Fruit fly (Drosophila melanogaster): ENCODE measurements around the gene Atx-1.

Atx-1 gene

DNA sequence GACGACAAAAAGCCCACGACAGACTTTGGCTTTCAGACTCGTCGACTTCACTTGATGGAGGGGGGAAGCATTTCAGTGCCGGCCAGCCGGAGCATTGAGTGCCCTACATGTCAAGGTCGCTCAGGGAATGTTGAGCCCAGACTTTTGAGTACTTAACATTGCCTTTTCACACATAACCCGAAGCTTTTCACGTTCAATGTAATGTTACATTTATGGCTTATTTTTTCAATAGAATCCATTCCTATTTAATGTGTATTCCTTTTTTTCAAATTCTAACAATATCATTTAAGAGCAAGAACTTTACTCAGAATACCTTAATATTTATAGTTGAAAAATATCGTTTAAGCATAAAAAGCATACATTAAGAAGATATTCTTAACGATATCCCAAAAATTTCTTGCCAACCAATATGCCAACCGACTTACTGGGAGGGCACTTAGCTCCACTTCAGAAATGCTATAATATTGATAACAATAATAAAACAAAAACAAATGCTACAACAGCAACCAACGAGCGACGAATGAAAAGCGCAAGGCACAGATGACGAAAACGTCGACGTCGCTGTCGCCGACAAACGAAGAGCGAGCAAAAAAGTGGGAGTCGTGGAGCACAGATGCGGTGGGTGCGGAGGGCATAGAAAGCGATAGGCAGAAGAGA lies 36.9 kb downstream of the Atx-1 start (continued):
- peak; percentile 88 for TF ChIP-seq CG6808 (GFP tag; optimal IDR thresholded peaks at IDR 0.05)
- peak; percentile 71 for TF ChIP-seq CG16779 (tag; optimal IDR thresholded peaks at IDR 0.05)
- peak; percentile 77 for TF ChIP-seq vri (GFP tag; optimal IDR thresholded peaks at IDR 0.05)
- peak; percentile 12 for TF ChIP-seq acj6 (GFP tag; optimal IDR thresholded peaks at IDR 0.05)
- TF ChIP-seq CG10631 (GFP tag; optimal IDR thresholded peaks at IDR 0.05), result peak; percentile 45
- peak; percentile 87 for TF ChIP-seq Hr4 (GFP tag; optimal IDR thresholded peaks at IDR 0.05)
- TF ChIP-seq Sox14 (GFP tag; optimal IDR thresholded peaks at IDR 0.05), result no peak
- peak; percentile 82 for TF ChIP-seq Met (GFP tag; optimal IDR thresholded peaks at IDR 0.05)
- TF ChIP-seq fd59A (GFP tag; optimal IDR thresholded peaks at IDR 0.05), result peak; percentile 9

DNA sequence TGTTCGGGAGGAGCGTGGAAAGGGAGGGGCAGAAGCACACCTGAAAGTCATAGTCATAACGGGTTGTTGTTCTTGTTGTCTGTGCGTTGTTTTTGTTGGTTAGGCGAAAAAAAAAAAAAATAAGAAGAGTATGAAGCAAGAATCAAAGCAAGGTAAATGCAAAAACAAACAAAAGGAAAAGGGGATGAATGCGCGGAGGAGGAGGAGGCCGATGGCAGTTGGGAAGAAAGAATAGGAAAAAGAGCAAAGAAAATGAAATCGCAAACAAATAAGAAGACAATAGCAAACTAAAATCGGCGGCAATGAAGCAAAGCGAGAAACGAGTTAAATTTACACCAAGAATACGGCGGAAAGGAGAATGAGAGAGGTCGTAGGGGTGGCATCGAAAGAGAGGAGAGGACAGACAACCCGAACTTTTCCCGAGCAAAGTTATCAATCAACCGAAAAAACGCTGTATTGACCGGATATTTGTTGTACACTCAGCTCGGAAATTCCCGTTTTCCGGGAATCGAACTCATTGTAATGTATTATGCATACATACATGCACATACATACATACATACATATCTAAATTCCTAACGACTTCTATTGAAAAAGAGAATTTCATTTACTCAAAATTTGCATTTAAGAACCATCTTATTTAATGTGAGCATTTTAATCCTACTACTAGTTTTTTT lies 37.5 kb downstream of the Atx-1 start:
- no peak for TF ChIP-seq lz (GFP tag; optimal IDR thresholded peaks at IDR 0.05)
- no peak for TF ChIP-seq fd85E (GFP tag; optimal IDR thresholded peaks at IDR 0.05)
- TF ChIP-seq Hr4 (GFP tag; optimal IDR thresholded peaks at IDR 0.05), result peak; percentile 46
- peak; percentile 44 for TF ChIP-seq fkh (GFP tag; optimal IDR thresholded peaks at IDR 0.05)
- no peak for TF ChIP-seq CG3919 (GFP tag; optimal IDR thresholded peaks at IDR 0.05)
- TF ChIP-seq Ets21C (GFP tag; optimal IDR thresholded peaks at IDR 0.05), result no peak
- TF ChIP-seq CG32006 (GFP tag; optimal IDR thresholded peaks at IDR 0.05), result peak; percentile 20
- TF ChIP-seq CG15336 (GFP tag; IDR thresholded peaks at IDR 0.05), result 0 out of 2 replicates have a peak, but pooled peaks have one; percentile 13
- peak; percentile 10 to 32 for TF ChIP-seq ss (GFP tag; optimal IDR thresholded peaks at IDR 0.05)
- no peak for TF ChIP-seq svp (GFP tag)
- TF ChIP-seq CG8119 (GFP tag; IDR thresholded peaks at IDR 0.05), result peak; percentile 58; the same call in 2 of the 3 replicates
- TF ChIP-seq vri (GFP tag; optimal IDR thresholded peaks at IDR 0.05), result no peak
- no peak for TF ChIP-seq Sox15 (GFP tag; optimal IDR thresholded peaks at IDR 0.05)

DNA sequence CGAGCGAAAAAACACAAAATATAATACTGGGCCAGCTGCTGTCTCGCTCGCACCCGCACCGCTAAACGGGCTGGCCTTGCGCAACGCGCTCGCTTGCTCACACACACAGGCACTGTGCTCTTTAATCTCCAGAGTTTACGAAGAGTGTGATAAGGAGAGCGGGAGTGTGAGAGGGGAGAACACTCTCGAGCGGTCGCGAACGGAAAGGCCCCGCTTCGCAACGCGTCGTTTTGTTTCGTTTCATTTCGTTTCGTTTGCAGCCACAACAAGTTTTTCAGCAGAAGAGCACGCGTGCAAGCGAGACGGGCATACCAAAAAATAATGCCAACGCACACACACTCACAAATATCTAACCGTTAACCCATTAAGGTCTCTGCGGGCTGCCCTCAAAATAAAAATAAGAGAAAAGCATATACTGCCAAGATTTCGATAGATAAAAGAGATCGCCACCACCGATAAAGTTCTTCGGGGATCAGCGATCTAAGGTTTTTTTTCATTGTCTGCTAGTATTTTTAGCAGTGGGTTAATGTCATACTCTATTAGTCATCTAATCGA lies 38.6 kb downstream of the Atx-1 start:
- TF ChIP-seq Eip78C (GFP tag), result peak; percentile 95
- TF ChIP-seq eg (GFP tag; IDR thresholded peaks at IDR 0.05), result peak; percentile 91
- TF ChIP-seq Hr39 (GFP tag; optimal IDR thresholded peaks at IDR 0.05), result peak; percentile 78
- peak; percentile 85 for TF ChIP-seq esn (GFP tag; optimal IDR thresholded peaks at IDR 0.05)
- no peak for TF ChIP-seq CG8319 (GFP tag; optimal IDR thresholded peaks at IDR 0.05)
- peak; percentile 23 for TF ChIP-seq CG9139 (GFP tag; optimal IDR thresholded peaks at IDR 0.05)
- peak; percentile 67 for TF ChIP-seq dac (GFP tag; optimal IDR thresholded peaks at IDR 0.05)
- TF ChIP-seq pdm3 (GFP tag; optimal IDR thresholded peaks at IDR 0.05), result peak; percentile 78
- TF ChIP-seq Hr4 (GFP tag; optimal IDR thresholded peaks at IDR 0.05), result peak; percentile 83
- peak; percentile 86 for TF ChIP-seq Met (GFP tag; optimal IDR thresholded peaks at IDR 0.05)
- peak; percentile 72 for TF ChIP-seq vri (GFP tag; optimal IDR thresholded peaks at IDR 0.05)
- peak; percentile 68 for TF ChIP-seq acj6 (GFP tag; optimal IDR thresholded peaks at IDR 0.05)
- TF ChIP-seq CG3919 (GFP tag; optimal IDR thresholded peaks at IDR 0.05), result peak; percentile 74
- TF ChIP-seq CG15336 (GFP tag; IDR thresholded peaks at IDR 0.05), result peak; percentile 92
- TF ChIP-seq CG8119 (GFP tag; IDR thresholded peaks at IDR 0.05), result peak; percentile 82
- peak; percentile 69 for TF ChIP-seq Eip75B (GFP tag; optimal IDR thresholded peaks at IDR 0.05)
- TF ChIP-seq ss (GFP tag; optimal IDR thresholded peaks at IDR 0.05), result peak; percentile 64 to 78
- peak; percentile 80 for TF ChIP-seq achi (GFP tag; optimal IDR thresholded peaks at IDR 0.05)
- peak; percentile 74 for TF ChIP-seq CG3032 (tag; optimal IDR thresholded peaks at IDR 0.05)
- TF ChIP-seq CG31627 (GFP tag; optimal IDR thresholded peaks at IDR 0.05), result peak; percentile 79
- peak; percentile 88 for TF ChIP-seq topi (GFP tag; optimal IDR thresholded peaks at IDR 0.05)
- TF ChIP-seq CG6276 (GFP tag; optimal IDR thresholded peaks at IDR 0.05), result peak; percentile 80
- peak; percentile 82 for TF ChIP-seq CG11294 (GFP tag; IDR thresholded peaks at IDR 0.05)
- TF ChIP-seq Sox15 (GFP tag; optimal IDR thresholded peaks at IDR 0.05), result peak; percentile 62
- peak; percentile 57 for TF ChIP-seq CG11902 (GFP tag; optimal IDR thresholded peaks at IDR 0.05)
- TF ChIP-seq Ets96B (tag; optimal IDR thresholded peaks at IDR 0.05), result peak; percentile 73
- peak; percentile 37 for TF ChIP-seq CG7368 (GFP tag; optimal IDR thresholded peaks at IDR 0.05)
- TF ChIP-seq Gug (GFP tag; IDR thresholded peaks at IDR 0.05), result peak; percentile 88
- peak; percentile 17 for TF ChIP-seq CG11762 (GFP tag; optimal IDR thresholded peaks at IDR 0.05; ENCODE audit: insufficient read depth)
- peak; percentile 79 for TF ChIP-seq CG4318 (GFP tag; optimal IDR thresholded peaks at IDR 0.05)
- peak; percentile 85 for TF ChIP-seq Smox (GFP tag; optimal IDR thresholded peaks at IDR 0.05)
- peak; percentile 75 for TF ChIP-seq cyc (GFP tag; optimal IDR thresholded peaks at IDR 0.05)
- TF ChIP-seq spab (GFP tag; optimal IDR thresholded peaks at IDR 0.05), result peak; percentile 55
- peak; percentile 69 for TF ChIP-seq Ets21C (GFP tag; optimal IDR thresholded peaks at IDR 0.05)

All from whole organism, prepupa.